Worm (Caenorhabditis elegans): ENCODE data around the gene srt-41.

DNA sequence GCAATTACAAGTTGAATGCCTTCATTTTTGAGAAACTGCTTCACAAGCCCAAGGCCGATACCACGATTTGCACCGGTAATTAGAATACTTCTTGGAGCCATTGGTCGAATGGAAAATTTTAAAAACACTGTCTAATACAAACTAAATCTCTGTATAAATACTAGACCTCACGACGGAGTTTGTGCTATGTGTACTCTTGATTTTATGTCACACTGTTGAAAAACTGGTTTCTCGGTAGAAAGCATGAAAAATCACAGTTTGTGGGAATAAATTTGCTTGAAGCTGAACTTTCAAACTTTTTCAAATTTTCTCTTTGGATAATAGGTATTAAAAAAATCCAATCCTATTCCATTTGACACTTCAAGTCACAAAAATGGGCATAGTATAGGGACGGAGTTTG, 47.4 kb downstream of the srt-41 start, which contains the start of gene ZK697.14:
- TF ChIP-seq lsy-2 (tag; optimal IDR thresholded peaks at IDR 0.05), result no peak
- TF ChIP-seq nhr-28 (tag; optimal IDR thresholded peaks at IDR 0.05), result no peak
- no peak for TF ChIP-seq snpc-4 (tag; optimal IDR thresholded peaks at IDR 0.05)
- no peak for TF ChIP-seq unc-39 (tag; optimal IDR thresholded peaks at IDR 0.05)
- no peak for TF ChIP-seq pha-4 (tag; optimal IDR thresholded peaks at IDR 0.05)
- TF ChIP-seq sptf-1 (tag; optimal IDR thresholded peaks at IDR 0.05), result no peak
- no peak for TF ChIP-seq lin-13 (tag; optimal IDR thresholded peaks at IDR 0.05)
- TF ChIP-seq zip-8 (tag; optimal IDR thresholded peaks at IDR 0.05), result no peak
- no peak for TF ChIP-seq nhr-12 (tag; optimal IDR thresholded peaks at IDR 0.05)
- no peak for TF ChIP-seq ham-2 (GFP tag; optimal IDR thresholded peaks at IDR 0.05)

All from whole organism, mixed stage, embryonic.